Fruit fly (Drosophila melanogaster) ovary, adult (tissue): ENCODE measurements around the gene Phf7.
"Not testable (repeated sequence)": the region's sequence is repeated elsewhere in the genome, so short reads cannot be mapped to it uniquely, and the experiment has no call there.

ENCODE experiments used
- CG17801 ChIP-seq: fragments of 200-800 bp; optimal IDR thresholded peaks from 2 replicates; lab custom pipeline; 2019; ENCODE audit warnings: missing biosample characterization, mild to moderate bottlenecking, missing genetic modification characterization, moderate library complexity; ENCODE audit not compliant: partially characterized antibody

Phf7 gene

DNA sequence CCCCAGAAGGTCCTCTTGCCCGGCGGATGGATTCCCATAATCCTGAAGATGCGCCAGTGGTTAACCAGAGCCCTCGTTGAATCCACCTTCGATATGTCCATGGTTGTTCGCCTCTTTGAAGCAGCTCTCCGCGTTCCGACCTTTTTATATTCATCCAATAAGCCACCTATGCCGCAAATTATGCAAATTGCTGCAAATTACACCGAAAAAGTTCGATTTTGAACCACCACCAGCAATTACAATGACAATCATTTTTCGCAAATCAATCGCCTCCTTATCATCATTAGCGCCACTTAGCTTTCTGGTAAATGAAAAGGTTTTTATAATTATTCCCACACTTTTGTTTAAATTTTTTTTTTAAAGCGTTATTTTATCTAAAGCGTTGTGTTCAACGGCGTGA is 22.5 kb downstream of the Phf7 start, which contains the start of gene Or19a:
Gene Or19a (minus strand): TSS at position 101 of the 400 bp plus-strand sequence.
- not testable (repeated sequence) for TF ChIP-seq CG17801 (GFP tag; lab: Kevin White, UChicago)

- TF ChIP-seq CG17801 (GFP tag; lab: Kevin White, UChicago): no peak
Observed at dm6 chrX:20140710-20141109, 24.9 kb downstream of the Phf7 start, which contains the start of gene CG34332. CG34332 (plus strand) TSS chrX:20141010.

DNA sequence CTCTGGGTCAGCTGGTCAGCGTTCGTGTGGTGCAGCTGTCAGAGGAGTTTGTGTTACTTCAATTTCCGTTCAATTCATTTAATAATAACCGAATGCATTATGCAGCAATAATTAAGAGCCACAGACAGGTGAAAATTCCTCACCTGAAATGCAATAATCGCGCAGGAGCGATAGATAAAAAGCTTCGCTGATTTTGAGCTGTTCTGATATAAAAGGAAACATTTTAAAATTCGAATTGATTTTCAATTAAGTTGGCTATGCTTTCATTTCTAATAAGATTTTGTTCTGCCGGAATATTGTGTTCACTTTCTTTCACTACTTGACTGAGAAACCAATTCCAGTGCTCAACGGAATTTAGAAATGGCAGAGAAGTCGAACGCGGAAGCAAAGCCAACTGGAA is 26.1 kb downstream of the Phf7 start, which contains the start of gene CG42583:
Gene CG42583 (plus strand): TSS at position 301 of the 400 bp plus-strand sequence.
- no peak for TF ChIP-seq CG17801 (GFP tag; lab: Kevin White, UChicago)

DNA sequence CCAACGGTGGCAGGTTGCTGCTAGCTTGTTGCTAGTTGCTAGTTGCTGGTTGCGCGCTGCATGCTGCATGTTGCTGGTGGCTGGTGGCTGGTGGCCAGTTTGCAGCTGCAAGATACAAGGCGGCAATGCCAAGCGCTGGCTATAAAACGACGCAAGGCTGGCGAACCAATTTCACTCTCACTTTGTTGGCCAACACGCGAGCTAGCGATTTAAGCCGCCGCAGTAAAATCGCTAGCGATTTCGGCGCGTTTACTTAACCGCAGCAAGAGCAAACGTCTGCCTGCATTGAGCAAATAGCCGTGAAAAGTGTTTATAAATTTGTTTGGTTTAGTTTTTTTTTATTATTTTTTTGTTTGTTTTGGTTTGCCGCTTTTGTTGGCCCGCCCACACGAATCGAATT is 32.2 kb downstream of the Phf7 start, which contains the start of gene CG15322:
Gene CG15322 (plus strand): TSS at position 148 of the 400 bp plus-strand sequence.
- no peak for TF ChIP-seq CG17801 (GFP tag; lab: Kevin White, UChicago)

- TF ChIP-seq CG17801 (GFP tag; lab: Kevin White, UChicago): no peak
Observed at dm6 chrX:20130486-20130885, 35.1 kb downstream of the Phf7 start.

dm6 chrX:20129554-20129953 is 36.1 kb downstream of the Phf7 start:
- TF ChIP-seq CG17801 (GFP tag; lab: Kevin White, UChicago): no peak

DNA sequence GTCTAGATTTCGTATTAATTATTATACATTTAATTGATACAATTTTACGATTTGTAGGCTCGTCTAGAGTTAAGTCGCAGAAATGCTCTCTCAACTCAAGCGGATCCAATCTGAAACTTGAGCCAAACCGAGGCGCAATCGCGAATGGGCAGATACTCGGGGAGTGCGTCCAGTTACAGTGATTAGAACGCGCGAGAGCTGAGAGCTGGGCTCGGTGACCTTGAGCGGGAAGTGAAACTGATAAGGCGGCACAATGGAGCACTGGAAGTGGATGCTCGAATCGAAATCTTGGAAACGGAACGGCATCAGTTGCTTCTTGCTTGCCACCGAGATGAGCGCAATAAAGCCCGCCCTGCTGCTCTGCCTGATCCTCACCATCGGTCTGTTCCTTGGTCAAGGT is 43.5 kb downstream of the Phf7 start, which contains the start of gene CG34331:
Gene CG34331 (plus strand): TSS at position 301 of the 400 bp plus-strand sequence.
- TF ChIP-seq CG17801 (GFP tag; lab: Kevin White, UChicago): no peak

- no peak for TF ChIP-seq CG17801 (GFP tag; lab: Kevin White, UChicago)
Observed at dm6 chrX:20110475-20110874, 55.2 kb downstream of the Phf7 start, which contains the start of gene karr. karr (minus strand) TSS chrX:20110575.
